Fruit fly (Drosophila melanogaster) whole organism, embryonic: Measurements from ENCODE around the gene beta'COP.

Source experiments
- Atf-2 ChIP-seq: fragments of 200-800 bp; sonication (Bioruptor generic); optimal IDR thresholded peaks from 2 replicates; lab custom pipeline; 2016; ENCODE audit warnings: missing biosample characterization, missing genetic modification characterization
- BtbVII ChIP-seq: fragments of 200-800 bp; sonication (Bioruptor generic); optimal IDR thresholded peaks from 3 replicates; lab custom pipeline; 2017; ENCODE audit warnings: missing biosample characterization, mild to moderate bottlenecking, missing genetic modification characterization
- Bteb2 ChIP-seq: fragments of 200-800 bp; sonication (Bioruptor generic); optimal IDR thresholded peaks from 2 replicates; lab custom pipeline; 2016; ENCODE audit warnings: missing biosample characterization, missing genetic modification characterization
- CG10321 ChIP-seq: fragments of 200-800 bp; sonication (Bioruptor generic); IDR thresholded peaks from 2 replicates; pipeline ENCODE4 v1.3.6; 2022; ENCODE audit warnings: missing biosample characterization, missing genetic modification characterization
- CG10979 ChIP-seq: fragments of 200-800 bp; sonication (Bioruptor generic); optimal IDR thresholded peaks from 2 replicates; lab custom pipeline; 2018; ENCODE audit warnings: missing biosample characterization, mild to moderate bottlenecking, missing genetic modification characterization, moderate library complexity
- CG11504 ChIP-seq: fragments of 200-800 bp; sonication (Bioruptor generic); optimal IDR thresholded peaks from 3 replicates; lab custom pipeline; 2019; ENCODE audit warnings: missing biosample characterization, mild to moderate bottlenecking, missing genetic modification characterization, moderate library complexity
- CG11696 ChIP-seq: fragments of 200-800 bp; sonication (Bioruptor generic); IDR thresholded peaks from 2 replicates; pipeline ENCODE4 v1.3.6; 2022; ENCODE audit warnings: missing biosample characterization, missing genetic modification characterization
- CG12104 ChIP-seq: fragments of 200-800 bp; sonication (Bioruptor generic); optimal IDR thresholded peaks from 3 replicates; lab custom pipeline; 2016; ENCODE audit warnings: missing biosample characterization, missing genetic modification characterization
- CG12659 ChIP-seq: fragments of 200-800 bp; sonication (Bioruptor generic); optimal IDR thresholded peaks from 3 replicates; lab custom pipeline; 2017; ENCODE audit warnings: mild to moderate bottlenecking, missing biosample characterization, missing genetic modification reagents, missing genetic modification characterization
- CG13296 ChIP-seq: fragments of 200-800 bp; sonication (Bioruptor generic); optimal IDR thresholded peaks from 3 replicates; lab custom pipeline; 2018; ENCODE audit warnings: missing biosample characterization, mild to moderate bottlenecking, missing genetic modification characterization
- CG14860 ChIP-seq: fragments of 200-800 bp; sonication (Bioruptor generic); IDR thresholded peaks from 3 replicates; pipeline ENCODE4 v1.3.6; 2022; ENCODE audit warnings: missing biosample characterization, missing genetic modification characterization; ENCODE audit not compliant: partially characterized antibody
- CG1602 ChIP-seq: fragments of 200-800 bp; sonication (Bioruptor generic); optimal IDR thresholded peaks from 3 replicates; lab custom pipeline; 2016; ENCODE audit warnings: missing biosample characterization, missing genetic modification characterization
- CG1603 ChIP-seq: fragments of 200-800 bp; sonication (Bioruptor generic); optimal IDR thresholded peaks from 2 replicates; lab custom pipeline; 2019; ENCODE audit warnings: missing biosample characterization, mild to moderate bottlenecking, missing genetic modification characterization, moderate library complexity
- CG17612 ChIP-seq: fragments of 200-800 bp; sonication (Bioruptor generic); IDR thresholded peaks from 2 replicates; pipeline ENCODE4 v1.3.6; 2022; ENCODE audit warnings: missing biosample characterization, missing genetic modification characterization
- CG2889 ChIP-seq: fragments of 200-800 bp; sonication (Bioruptor generic); IDR thresholded peaks from 3 replicates; pipeline ENCODE4 v1.3.6; 2022; ENCODE audit warnings: missing biosample characterization, missing genetic modification characterization
- CG3281 ChIP-seq: fragments of 200-800 bp; sonication (Bioruptor generic); optimal IDR thresholded peaks from 3 replicates; lab custom pipeline; 2017; ENCODE audit warnings: missing biosample characterization, mild to moderate bottlenecking, missing genetic modification characterization
- CG4282 ChIP-seq: fragments of 200-800 bp; sonication (Bioruptor generic); optimal IDR thresholded peaks from 2 replicates; lab custom pipeline; 2016; ENCODE audit warnings: missing biosample characterization, missing genetic modification characterization
- CG6689 ChIP-seq: fragments of 200-800 bp; sonication (Bioruptor generic); IDR thresholded peaks from 2 replicates; pipeline ENCODE4 v1.3.6; 2022; ENCODE audit warnings: missing biosample characterization, missing genetic modification characterization
- CG7745 ChIP-seq: fragments of 200-800 bp; sonication (Bioruptor generic); optimal IDR thresholded peaks from 2 replicates; lab custom pipeline; 2018; ENCODE audit warnings: missing biosample characterization, mild to moderate bottlenecking, missing genetic modification characterization, moderate library complexity
- CG8924 ChIP-seq: fragments of 200-800 bp; optimal IDR thresholded peaks from 3 replicates; lab custom pipeline; 2019; ENCODE audit warnings: missing biosample characterization, mild to moderate bottlenecking, missing genetic modification characterization, moderate library complexity
- Dip2 ChIP-seq: fragments of 200-800 bp; sonication (Bioruptor generic); IDR thresholded peaks from 2 replicates; pipeline ENCODE4 v1.3.6; 2022; ENCODE audit warnings: missing biosample characterization, missing genetic modification characterization
- Hr39 ChIP-seq: fragments of >200 bp; optimal IDR thresholded peaks from 2 replicates; lab custom pipeline; 2017
- NK7.1 ChIP-seq: fragments of 200-800 bp; sonication (Bioruptor generic); optimal IDR thresholded peaks from 3 replicates; lab custom pipeline; 2016; ENCODE audit warnings: missing biosample characterization, missing genetic modification characterization
- NfI ChIP-seq: fragments of 200-800 bp; sonication (Bioruptor generic); optimal IDR thresholded peaks from 3 replicates; lab custom pipeline; 2018; ENCODE audit warnings: missing biosample characterization, mild to moderate bottlenecking, missing genetic modification characterization, moderate library complexity
- Side ChIP-seq: fragments of 200-800 bp; sonication (Bioruptor generic); optimal IDR thresholded peaks from 2 replicates; lab custom pipeline; 2016; ENCODE audit warnings: missing biosample characterization, missing genetic modification characterization
- Sox102F ChIP-seq: fragments of 200-800 bp; sonication (Bioruptor generic); optimal IDR thresholded peaks from 2 replicates; lab custom pipeline; 2018; ENCODE audit warnings: missing biosample characterization, mild to moderate bottlenecking, missing genetic modification characterization, moderate library complexity
- Taf1 ChIP-seq: fragments of 200-800 bp; sonication (Bioruptor generic); IDR thresholded peaks from 2 replicates; pipeline ENCODE4 v1.3.6; 2022; ENCODE audit warnings: missing biosample characterization, missing genetic modification characterization
- ac ChIP-seq: fragments of 200-800 bp; sonication (Bioruptor generic); optimal IDR thresholded peaks from 3 replicates; lab custom pipeline; 2017; ENCODE audit warnings: missing biosample characterization, mild to moderate bottlenecking, missing genetic modification characterization
- al ChIP-seq: fragments of 200-800 bp; sonication (Bioruptor generic); IDR thresholded peaks from 2 replicates; pipeline ENCODE4 v1.3.6; 2022; ENCODE audit warnings: missing biosample characterization, missing genetic modification characterization
- ap ChIP-seq: fragments of 200-800 bp; sonication (Bioruptor generic); IDR thresholded peaks from 2 replicates; pipeline ENCODE4 v1.3.6; 2022; ENCODE audit warnings: missing biosample characterization, missing genetic modification characterization
- ara ChIP-seq: fragments of 200-800 bp; sonication (Bioruptor generic); IDR thresholded peaks from 2 replicates; pipeline ENCODE4 v1.3.6; 2022; ENCODE audit warnings: missing biosample characterization, missing genetic modification characterization
- bcd ChIP-seq: fragments of 200-800 bp; sonication (Bioruptor generic); optimal IDR thresholded peaks from 2 replicates; lab custom pipeline; 2017; ENCODE audit warnings: missing biosample characterization, mild to moderate bottlenecking, missing genetic modification characterization
- cato ChIP-seq: fragments of 200-800 bp; sonication (Bioruptor generic); optimal IDR thresholded peaks from 2 replicates; lab custom pipeline; 2016; ENCODE audit warnings: missing biosample characterization, missing genetic modification characterization, borderline replicate concordance
- ci ChIP-seq: fragments of 200-800 bp; sonication (Bioruptor generic); IDR thresholded peaks from 3 replicates; pipeline ENCODE4 v1.3.6; 2022; ENCODE audit warnings: missing biosample characterization, missing genetic modification characterization
- da ChIP-seq: fragments of 200-800 bp; sonication (Bioruptor generic); optimal IDR thresholded peaks from 2 replicates; lab custom pipeline; 2016; ENCODE audit warnings: missing biosample characterization, missing genetic modification characterization
- dm ChIP-seq: fragments of 200-800 bp; sonication (Bioruptor generic); optimal IDR thresholded peaks from 3 replicates; lab custom pipeline; 2016; ENCODE audit warnings: missing biosample characterization, missing genetic modification characterization
- en ChIP-seq: fragments of 200-800 bp; sonication (Bioruptor generic); optimal IDR thresholded peaks from 2 replicates; lab custom pipeline; 2016; ENCODE audit warnings: missing biosample characterization, missing genetic modification characterization
- fd102C ChIP-seq: fragments of 200-800 bp; sonication (Bioruptor generic); optimal IDR thresholded peaks from 2 replicates; lab custom pipeline; 2018; ENCODE audit warnings: missing biosample characterization, mild to moderate bottlenecking, missing genetic modification characterization, moderate library complexity
- gem ChIP-seq: fragments of 200-800 bp; sonication (Bioruptor generic); optimal IDR thresholded peaks from 2 replicates; lab custom pipeline; 2019; ENCODE audit warnings: missing biosample characterization, mild to moderate bottlenecking, missing genetic modification characterization, moderate library complexity
- ham ChIP-seq: fragments of 200-800 bp; sonication (Bioruptor generic); IDR thresholded peaks from 2 replicates; pipeline ENCODE4 v1.3.6; 2022; ENCODE audit warnings: missing biosample characterization, missing genetic modification characterization
- ind ChIP-seq: fragments of 200-800 bp; sonication (Bioruptor generic); optimal IDR thresholded peaks from 3 replicates; lab custom pipeline; 2016; ENCODE audit warnings: missing biosample characterization, missing genetic modification characterization
- mirr ChIP-seq: fragments of 200-800 bp; sonication (Bioruptor generic); optimal IDR thresholded peaks from 3 replicates; lab custom pipeline; 2018; ENCODE audit warnings: missing biosample characterization, mild to moderate bottlenecking, missing genetic modification characterization
- mld ChIP-seq: fragments of 200-800 bp; sonication (Bioruptor generic); IDR thresholded peaks from 3 replicates; pipeline ENCODE4 v1.3.6; 2022; ENCODE audit warnings: missing biosample characterization, missing genetic modification characterization; ENCODE audit not compliant: partially characterized antibody
- pan ChIP-seq, 4 experiments: fragments of >200 bp in 3 of 4; fragments of 200-800 bp in 1 of 4; sonication (Bioruptor generic) in 1 of 4; optimal IDR thresholded peaks in 3 of 4; IDR thresholded peaks in 1 of 4; 2 replicates each; pipeline versions ENCODE4 v1.3.6 to Lab custom; 2017 to 2022; ENCODE audit warnings: missing biosample characterization in 2 of 4, missing genetic modification characterization in 2 of 4, mixed read lengths in 1 of 4
- psq ChIP-seq: fragments of 200-800 bp; sonication (Bioruptor generic); optimal IDR thresholded peaks from 2 replicates; lab custom pipeline; 2017; ENCODE audit warnings: missing biosample characterization, missing genetic modification characterization
- pum ChIP-seq: fragments of 200-800 bp; sonication (Bioruptor generic); optimal IDR thresholded peaks from 2 replicates; lab custom pipeline; 2016; ENCODE audit warnings: missing biosample characterization, missing genetic modification characterization
- ranshi ChIP-seq: fragments of 200-800 bp; sonication (Bioruptor generic); IDR thresholded peaks from 2 replicates; pipeline ENCODE4 v1.3.6; 2022; ENCODE audit warnings: missing biosample characterization, missing genetic modification characterization
- rib ChIP-seq: fragments of 200-800 bp; sonication (Bioruptor generic); IDR thresholded peaks from 2 replicates; pipeline ENCODE4 v1.3.6; 2022; ENCODE audit warnings: missing biosample characterization, missing genetic modification characterization
- ro ChIP-seq: fragments of 200-800 bp; sonication (Bioruptor generic); IDR thresholded peaks from 2 replicates; pipeline ENCODE4 v1.3.6; 2022; ENCODE audit warnings: missing biosample characterization, missing genetic modification characterization

beta'COP gene

DNA sequence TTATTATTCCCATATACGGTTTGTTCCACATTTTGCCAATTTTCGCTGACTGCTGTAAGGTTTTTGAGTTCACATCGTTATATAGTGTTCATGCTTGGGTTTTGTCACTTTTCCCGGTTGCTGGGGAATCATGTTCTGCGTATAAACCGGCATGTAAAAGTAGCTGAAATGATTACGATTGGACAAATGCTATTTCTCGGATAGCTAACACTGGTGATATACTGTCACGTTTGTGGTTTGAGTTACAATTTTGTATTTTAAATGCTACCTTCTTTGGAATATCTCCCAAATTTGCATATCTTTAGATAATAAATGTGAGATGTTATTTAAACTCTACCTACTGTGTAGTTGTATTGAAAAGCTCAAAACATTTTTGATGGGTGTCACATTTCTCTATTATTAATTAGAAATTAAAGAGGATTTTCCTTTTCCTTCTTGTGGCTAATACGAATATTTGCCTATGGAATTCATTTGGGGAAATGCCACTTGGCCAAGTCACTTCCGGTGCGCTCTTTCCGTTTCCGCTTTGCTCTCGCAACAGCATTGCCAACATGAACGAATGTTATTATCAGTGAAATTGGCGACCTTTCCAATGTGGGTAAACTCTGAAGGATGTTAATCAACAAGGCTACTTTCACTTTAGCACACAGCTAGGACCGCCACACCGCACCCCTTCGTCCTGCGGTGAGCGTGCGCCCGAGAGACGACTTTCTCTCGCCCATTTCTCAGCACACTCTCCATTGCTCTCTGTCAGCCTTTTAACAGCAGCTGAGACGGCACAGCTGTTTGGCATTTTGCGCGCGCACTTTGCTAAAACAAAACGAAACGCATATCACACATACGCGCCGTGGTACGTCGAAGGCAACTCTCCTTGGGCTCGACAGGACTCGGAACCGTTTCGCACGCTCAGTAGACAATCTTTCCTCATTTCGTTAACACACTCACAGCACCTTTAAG, 36.1 kb downstream of the beta'COP start, which contains the start of the genes CG16956, CG42784 and CG43850 (continued):
- TF ChIP-seq NfI (GFP tag; lab: Kevin White, UChicago): peak; percentile 80
- TF ChIP-seq bcd (GFP tag; lab: Kevin White, UChicago): peak; percentile 46
- TF ChIP-seq CG12659 (GFP tag; lab: Kevin White, UChicago): peak; percentile 63
- peak; percentile 18 for TF ChIP-seq Sox102F (GFP tag; lab: Kevin White, UChicago)
- no peak for TF ChIP-seq CG4282 (GFP tag; lab: Kevin White, UChicago)
- peak; percentile 57 for TF ChIP-seq CG11504 (tag; lab: Kevin White, UChicago)
- TF ChIP-seq Hr39 (lab: Kevin White, UChicago): no peak
- no peak for TF ChIP-seq CG6689 (GFP tag; lab: Robert Waterston, UW)
- TF ChIP-seq dm: no peak
- no peak for TF ChIP-seq ac (GFP tag; lab: Kevin White, UChicago)
- no peak for TF ChIP-seq CG8924 (tag; lab: Kevin White, UChicago)
- TF ChIP-seq CG14860 (GFP tag; lab: Robert Waterston, UW): no peak
- peak; percentile 50 for TF ChIP-seq CG1603 (tag; lab: Kevin White, UChicago)
- peak; percentile 85 for TF ChIP-seq ci (GFP tag; lab: Robert Waterston, UW)
- no peak for TF ChIP-seq gem
- no peak for TF ChIP-seq NK7.1 (GFP tag; lab: Kevin White, UChicago)
- TF ChIP-seq Side (GFP tag; lab: Kevin White, UChicago): peak; percentile 28
- no peak for TF ChIP-seq psq (GFP tag; lab: Kevin White, UChicago)
- peak; percentile 85 for TF ChIP-seq mirr
- no peak for TF ChIP-seq ham
- TF ChIP-seq CG7745 (tag; lab: Kevin White, UChicago): no peak
- no peak for TF ChIP-seq ara (GFP tag; lab: Robert Waterston, UW)
- no peak for TF ChIP-seq mld
- TF ChIP-seq da (GFP tag; lab: Kevin White, UChicago): no peak
- TF ChIP-seq BtbVII (GFP tag; lab: Kevin White, UChicago): peak; percentile 81
- no peak for TF ChIP-seq cato (GFP tag; lab: Kevin White, UChicago)
- TF ChIP-seq CG13296 (GFP tag; lab: Kevin White, UChicago): peak; percentile 90
- no peak for TF ChIP-seq ind (GFP tag; lab: Kevin White, UChicago)
- no peak for TF ChIP-seq ap (GFP tag; lab: Robert Waterston, UW)
- no peak for TF ChIP-seq CG2889 (GFP tag; lab: Robert Waterston, UW)
- TF ChIP-seq Bteb2 (GFP tag; lab: Kevin White, UChicago): no peak
- TF ChIP-seq pan (optimal IDR thresholded peaks at IDR 0.05; lab: Kevin White, UChicago): no peak
- no peak for TF ChIP-seq pan (GFP tag; optimal IDR thresholded peaks at IDR 0.05 in 1 of 2, IDR thresholded peaks at IDR 0.05 in 1 of 2)
- TF ChIP-seq CG10321 (GFP tag; lab: Robert Waterston, UW): no peak; the same call in 1 of the 2 replicates
- no peak for TF ChIP-seq pum
- TF ChIP-seq CG12104: peak; percentile 30
- no peak for TF ChIP-seq CG10979
- TF ChIP-seq CG11696: 0 out of 2 replicates have a peak, but pooled peaks have one; percentile 20
- TF ChIP-seq CG1602 (GFP tag; lab: Kevin White, UChicago): no peak
- no peak for TF ChIP-seq fd102C (GFP tag; lab: Kevin White, UChicago)
- TF ChIP-seq ranshi (GFP tag; lab: Robert Waterston, UW): no peak
- no peak for TF ChIP-seq Atf-2 (GFP tag; lab: Kevin White, UChicago)
- no peak for TF ChIP-seq en (GFP tag; lab: Kevin White, UChicago)
- TF ChIP-seq CG3281 (GFP tag; lab: Kevin White, UChicago): peak; percentile 89
- TF ChIP-seq Dip2 (GFP tag; lab: Robert Waterston, UW): no peak
- TF ChIP-seq rib (GFP tag; lab: Robert Waterston, UW): no peak
- no peak for TF ChIP-seq Taf1 (GFP tag; lab: Robert Waterston, UW)
- TF ChIP-seq ro (GFP tag; lab: Robert Waterston, UW): no peak
- no peak for TF ChIP-seq CG17612 (GFP tag; lab: Robert Waterston, UW)
- TF ChIP-seq al (GFP tag; lab: Robert Waterston, UW): no peak
